Fruit fly (Drosophila melanogaster) whole organism, embryonic: Measurements from ENCODE around the gene Polr2I.
A peak's percentile ranks its signal among the peaks of the same experiment; 100 is the strongest.

ENCODE experiments used
- CG10209 ChIP-seq: fragments of 200-800 bp; sonication (Bioruptor generic); optimal IDR thresholded peaks from 3 replicates; lab custom pipeline; 2017; ENCODE audit warnings: missing biosample characterization, mild to moderate bottlenecking, missing genetic modification characterization, missing genetic modification reagents
- CG10267 ChIP-seq: fragments of 200-800 bp; sonication (Bioruptor generic); optimal IDR thresholded peaks from 2 replicates; lab custom pipeline; 2018; ENCODE audit warnings: missing biosample characterization, mild to moderate bottlenecking, missing genetic modification characterization, moderate library complexity
- CG10431 ChIP-seq: fragments of 200-800 bp; sonication (Bioruptor generic); optimal IDR thresholded peaks from 3 replicates; lab custom pipeline; 2018; ENCODE audit warnings: missing biosample characterization, mild to moderate bottlenecking, missing genetic modification characterization
- CG10979 ChIP-seq: fragments of 200-800 bp; sonication (Bioruptor generic); optimal IDR thresholded peaks from 2 replicates; lab custom pipeline; 2018; ENCODE audit warnings: missing biosample characterization, mild to moderate bottlenecking, missing genetic modification characterization, moderate library complexity
- CG11247 ChIP-seq: fragments of 200-800 bp; sonication (Bioruptor generic); IDR thresholded peaks from 2 replicates; pipeline ENCODE4 v1.3.6; 2022; ENCODE audit warnings: missing biosample characterization, missing genetic modification characterization
- CG11504 ChIP-seq: fragments of 200-800 bp; sonication (Bioruptor generic); optimal IDR thresholded peaks from 3 replicates; lab custom pipeline; 2019; ENCODE audit warnings: missing biosample characterization, mild to moderate bottlenecking, missing genetic modification characterization, moderate library complexity
- CG13296 ChIP-seq: fragments of 200-800 bp; sonication (Bioruptor generic); optimal IDR thresholded peaks from 3 replicates; lab custom pipeline; 2018; ENCODE audit warnings: missing biosample characterization, mild to moderate bottlenecking, missing genetic modification characterization
- CG14860 ChIP-seq: fragments of 200-800 bp; sonication (Bioruptor generic); IDR thresholded peaks from 3 replicates; pipeline ENCODE4 v1.3.6; 2022; ENCODE audit warnings: missing biosample characterization, missing genetic modification characterization; ENCODE audit not compliant: partially characterized antibody
- CG14965 ChIP-seq: fragments of 200-800 bp; sonication (Bioruptor generic); optimal IDR thresholded peaks from 2 replicates; lab custom pipeline; 2016; ENCODE audit warnings: missing biosample characterization, missing genetic modification characterization, borderline replicate concordance
- CG1647 ChIP-seq: fragments of 200-800 bp; sonication (Bioruptor generic); optimal IDR thresholded peaks from 3 replicates; lab custom pipeline; 2016; ENCODE audit warnings: missing biosample characterization, missing genetic modification characterization
- CG17612 ChIP-seq: fragments of 200-800 bp; sonication (Bioruptor generic); IDR thresholded peaks from 2 replicates; pipeline ENCODE4 v1.3.6; 2022; ENCODE audit warnings: missing biosample characterization, missing genetic modification characterization
- CG1832 ChIP-seq: fragments of 200-800 bp; sonication (Bioruptor generic); optimal IDR thresholded peaks from 2 replicates; lab custom pipeline; 2017; ENCODE audit warnings: missing biosample characterization, mild to moderate bottlenecking, missing genetic modification characterization, inconsistent platforms
- CG31388 ChIP-seq: fragments of 200-800 bp; sonication (Bioruptor generic); optimal IDR thresholded peaks from 2 replicates; lab custom pipeline; 2016; ENCODE audit warnings: missing biosample characterization, missing genetic modification characterization
- CG33557 ChIP-seq: fragments of 200-800 bp; sonication (Bioruptor generic); optimal IDR thresholded peaks from 2 replicates; lab custom pipeline; 2019; ENCODE audit warnings: missing biosample characterization, mild to moderate bottlenecking, missing genetic modification characterization, moderate library complexity
- CG3847 ChIP-seq: fragments of 200-800 bp; sonication (Bioruptor generic); IDR thresholded peaks from 2 replicates; pipeline ENCODE4 v1.3.6; 2022; ENCODE audit warnings: missing biosample characterization, missing genetic modification characterization
- CG4360 ChIP-seq: fragments of 200-800 bp; sonication (Bioruptor generic); IDR thresholded peaks from 2 replicates; pipeline ENCODE4 v1.3.6; 2022; ENCODE audit warnings: missing biosample characterization, missing genetic modification characterization
- CG4730 ChIP-seq: fragments of 200-800 bp; sonication (Bioruptor generic); IDR thresholded peaks from 2 replicates; pipeline ENCODE4 v1.3.6; 2022; ENCODE audit warnings: missing biosample characterization, missing genetic modification characterization
- CG6791 ChIP-seq: fragments of 200-800 bp; sonication (Bioruptor generic); IDR thresholded peaks from 3 replicates; pipeline ENCODE4 v1.3.6; 2022; ENCODE audit warnings: missing biosample characterization, missing genetic modification characterization; ENCODE audit not compliant: partially characterized antibody
- CG6813 ChIP-seq: fragments of 200-800 bp; sonication (Bioruptor generic); optimal IDR thresholded peaks from 2 replicates; lab custom pipeline; 2017; ENCODE audit warnings: missing biosample characterization, missing genetic modification characterization, mild to moderate bottlenecking, moderate library complexity, missing genetic modification reagents
- CG7372 ChIP-seq: fragments of 200-800 bp; sonication (Bioruptor generic); IDR thresholded peaks from 2 replicates; pipeline ENCODE4 v1.3.6; 2022; ENCODE audit warnings: missing biosample characterization, missing genetic modification characterization
- CG8089 ChIP-seq: fragments of 200-800 bp; sonication (Bioruptor generic); optimal IDR thresholded peaks from 3 replicates; lab custom pipeline; 2016; ENCODE audit warnings: missing biosample characterization, missing genetic modification characterization
- CG9609 ChIP-seq: fragments of 200-800 bp; sonication (Bioruptor generic); optimal IDR thresholded peaks from 3 replicates; lab custom pipeline; 2016; ENCODE audit warnings: missing biosample characterization, missing genetic modification characterization
- CHES-1-like ChIP-seq: fragments of 200-800 bp; sonication (Bioruptor generic); optimal IDR thresholded peaks from 2 replicates; lab custom pipeline; 2016; ENCODE audit warnings: missing biosample characterization, missing genetic modification characterization
- Doc2 ChIP-seq: fragments of 200-800 bp; sonication (Bioruptor generic); IDR thresholded peaks from 2 replicates; pipeline ENCODE4 v1.3.6; 2022; ENCODE audit warnings: missing biosample characterization, missing genetic modification characterization
- Drgx ChIP-seq: fragments of 200-800 bp; sonication (Bioruptor generic); IDR thresholded peaks from 2 replicates; pipeline ENCODE4 v1.3.6; 2022; ENCODE audit warnings: missing biosample characterization, missing genetic modification characterization
- GATAe ChIP-seq: fragments of 200-800 bp; sonication (Bioruptor generic); conservative IDR thresholded peaks from 2 replicates; pipeline ENCODE4 v1.3.6; 2022; ENCODE audit warnings: missing biosample characterization, missing genetic modification characterization
- HLHmδ ChIP-seq: fragments of 200-800 bp; sonication (Bioruptor generic); optimal IDR thresholded peaks from 2 replicates; lab custom pipeline; 2018; ENCODE audit warnings: missing biosample characterization, mild to moderate bottlenecking, missing genetic modification characterization, moderate library complexity
- Hey ChIP-seq: fragments of 200-800 bp; sonication (Bioruptor generic); optimal IDR thresholded peaks from 3 replicates; lab custom pipeline; 2018; ENCODE audit warnings: missing biosample characterization, mild to moderate bottlenecking, missing genetic modification characterization
- Hr78 ChIP-seq, 2 experiments: fragments of 200-800 bp in 1 of 2; fragments of >200 bp in 1 of 2; sonication (Bioruptor generic) in 1 of 2; optimal IDR thresholded peaks; 2 replicates each; lab custom pipeline; 2017 to 2019; ENCODE audit warnings: missing biosample characterization in 2 of 2, missing genetic modification characterization in 2 of 2, mild to moderate bottlenecking in 1 of 2, moderate library complexity in 1 of 2
- Lpt ChIP-seq: fragments of >200 bp; optimal IDR thresholded peaks from 2 replicates; lab custom pipeline; 2018; ENCODE audit warnings: missing biosample characterization, missing genetic modification characterization
- Nf-YB ChIP-seq: fragments of 200-800 bp; sonication (Bioruptor generic); optimal IDR thresholded peaks from 3 replicates; lab custom pipeline; 2019; ENCODE audit warnings: missing biosample characterization, mild to moderate bottlenecking, missing genetic modification characterization, moderate library complexity
- NfI ChIP-seq: fragments of 200-800 bp; sonication (Bioruptor generic); optimal IDR thresholded peaks from 3 replicates; lab custom pipeline; 2018; ENCODE audit warnings: missing biosample characterization, mild to moderate bottlenecking, missing genetic modification characterization, moderate library complexity
- Opbp ChIP-seq: fragments of 200-800 bp; sonication (Bioruptor generic); IDR thresholded peaks from 3 replicates; pipeline ENCODE4 v1.3.6; 2022; ENCODE audit warnings: missing biosample characterization, missing genetic modification characterization; ENCODE audit not compliant: partially characterized antibody
- Sin3A ChIP-seq: fragments of >200 bp; optimal IDR thresholded peaks from 2 replicates; lab custom pipeline; 2018
- Spps ChIP-seq: fragments of 200-800 bp; sonication (Bioruptor generic); optimal IDR thresholded peaks from 2 replicates; lab custom pipeline; 2018; ENCODE audit warnings: missing biosample characterization, mild to moderate bottlenecking, missing genetic modification characterization
- Trl ChIP-seq, 3 experiments: fragments of >200 bp in 2 of 3; fragments of 200-800 bp in 1 of 3; sonication (Bioruptor generic) in 1 of 3; optimal IDR thresholded peaks; 2 replicates in 1 of 3; 3 replicates in 2 of 3; lab custom pipeline; 2016 to 2017; ENCODE audit warnings: missing biosample characterization in 1 of 3, missing genetic modification characterization in 1 of 3
- ara ChIP-seq: fragments of 200-800 bp; sonication (Bioruptor generic); IDR thresholded peaks from 2 replicates; pipeline ENCODE4 v1.3.6; 2022; ENCODE audit warnings: missing biosample characterization, missing genetic modification characterization
- ems ChIP-seq: fragments of 200-800 bp; sonication (Bioruptor generic); optimal IDR thresholded peaks from 3 replicates; lab custom pipeline; 2016; ENCODE audit warnings: missing biosample characterization, missing genetic modification characterization
- fu2 ChIP-seq: fragments of 200-800 bp; sonication (Bioruptor generic); optimal IDR thresholded peaks from 2 replicates; lab custom pipeline; 2016; ENCODE audit warnings: missing biosample characterization, missing genetic modification characterization
- gce ChIP-seq: fragments of 200-800 bp; sonication (Bioruptor generic); IDR thresholded peaks from 3 replicates; pipeline ENCODE4 v1.3.6; 2022; ENCODE audit warnings: missing biosample characterization, missing genetic modification characterization
- gem ChIP-seq: fragments of 200-800 bp; sonication (Bioruptor generic); optimal IDR thresholded peaks from 2 replicates; lab custom pipeline; 2019; ENCODE audit warnings: missing biosample characterization, mild to moderate bottlenecking, missing genetic modification characterization, moderate library complexity
- gt ChIP-seq: fragments of 200-800 bp; sonication (Bioruptor generic); IDR thresholded peaks from 2 replicates; pipeline ENCODE4 v1.3.6; 2022; ENCODE audit warnings: missing biosample characterization, missing genetic modification characterization
- jigr1 ChIP-seq: fragments of 200-800 bp; sonication (Bioruptor generic); IDR thresholded peaks from 3 replicates; pipeline ENCODE4 v1.3.6; 2022; ENCODE audit warnings: missing biosample characterization, missing genetic modification characterization
- jumu ChIP-seq: fragments of 200-800 bp; sonication (Bioruptor generic); optimal IDR thresholded peaks from 3 replicates; lab custom pipeline; 2016; ENCODE audit warnings: missing biosample characterization, missing genetic modification characterization
- mirr ChIP-seq: fragments of 200-800 bp; sonication (Bioruptor generic); optimal IDR thresholded peaks from 3 replicates; lab custom pipeline; 2018; ENCODE audit warnings: missing biosample characterization, mild to moderate bottlenecking, missing genetic modification characterization
- mld ChIP-seq: fragments of 200-800 bp; sonication (Bioruptor generic); IDR thresholded peaks from 3 replicates; pipeline ENCODE4 v1.3.6; 2022; ENCODE audit warnings: missing biosample characterization, missing genetic modification characterization; ENCODE audit not compliant: partially characterized antibody
- nau ChIP-seq: fragments of 200-800 bp; sonication (Bioruptor generic); optimal IDR thresholded peaks from 3 replicates; lab custom pipeline; 2017; ENCODE audit warnings: missing biosample characterization, mild to moderate bottlenecking, missing genetic modification characterization, missing genetic modification reagents
- shn ChIP-seq: fragments of 200-800 bp; sonication (Bioruptor generic); optimal IDR thresholded peaks from 3 replicates; lab custom pipeline; 2016; ENCODE audit warnings: missing biosample characterization, missing genetic modification characterization
- trem ChIP-seq: fragments of 200-800 bp; optimal IDR thresholded peaks from 3 replicates; lab custom pipeline; 2019; ENCODE audit warnings: missing biosample characterization, mild to moderate bottlenecking, missing genetic modification characterization, moderate library complexity

Polr2I gene

DNA sequence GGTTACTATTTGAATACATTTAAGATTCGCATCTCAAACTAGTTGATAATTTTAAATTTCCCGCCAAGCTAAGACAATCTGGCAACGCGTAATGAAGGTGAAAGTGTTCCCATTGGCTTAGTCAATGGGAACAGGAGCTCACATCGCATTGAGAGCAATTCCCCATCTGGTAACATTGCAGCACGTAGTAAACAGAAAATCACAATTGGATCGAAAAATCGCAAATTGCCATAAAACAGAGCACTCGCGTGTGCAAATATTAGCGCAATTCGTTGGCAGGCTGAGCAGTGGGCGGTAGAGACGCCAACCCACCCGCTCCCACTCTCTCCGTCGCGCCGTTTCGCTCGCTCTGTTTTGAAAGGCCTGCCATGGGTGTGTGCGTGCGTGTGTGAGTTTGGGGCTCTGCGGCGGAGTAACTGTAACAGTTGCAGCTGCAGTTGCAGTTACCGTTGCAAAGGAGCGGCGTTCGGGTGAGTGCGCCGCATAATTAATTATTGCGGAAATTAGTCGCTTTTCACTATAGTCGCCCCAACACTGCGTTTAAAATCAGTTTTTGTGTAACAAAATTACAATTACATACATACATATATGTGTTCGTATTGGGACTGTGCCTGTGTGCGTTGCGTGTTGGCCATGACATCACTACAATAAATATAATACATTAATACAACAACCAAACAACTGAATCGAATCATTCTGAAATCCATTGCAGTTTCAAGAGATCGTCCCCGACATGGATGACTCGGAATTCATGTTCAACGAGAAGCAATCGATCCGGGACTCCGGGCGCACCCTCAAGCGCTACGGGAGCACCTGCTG is 10.6 kb upstream of the Polr2I start (continued):
- TF ChIP-seq Trl (optimal IDR thresholded peaks at IDR 0.05; lab: Kevin White, UChicago), result peak; percentile 39 to 46
- TF ChIP-seq Trl (GFP tag; optimal IDR thresholded peaks at IDR 0.05; lab: Kevin White, UChicago), result no peak
- no peak for TF ChIP-seq shn (GFP tag; lab: Kevin White, UChicago)
- no peak for TF ChIP-seq Lpt
- TF ChIP-seq gt (GFP tag; lab: Robert Waterston, UW), result no peak
- TF ChIP-seq CG6813, result no peak
- no peak for TF ChIP-seq CG6791 (GFP tag; lab: Robert Waterston, UW)
- peak; percentile 18 for TF ChIP-seq CG33557 (GFP tag; lab: Kevin White, UChicago)
- 0 out of 2 replicates have a peak, but pooled peaks have one; percentile 20 for TF ChIP-seq Drgx
- no peak for TF ChIP-seq gem
- no peak for TF ChIP-seq mld (GFP tag; lab: Robert Waterston, UW)
- no peak for TF ChIP-seq CG17612
- no peak for TF ChIP-seq CG10209 (GFP tag; lab: Kevin White, UChicago)
- no peak for TF ChIP-seq CG3847 (GFP tag; lab: Robert Waterston, UW)
- TF ChIP-seq CHES-1-like (GFP tag; lab: Kevin White, UChicago), result no peak
- no peak for TF ChIP-seq CG8089 (GFP tag; lab: Kevin White, UChicago)
- no peak for TF ChIP-seq CG14965 (GFP tag; lab: Kevin White, UChicago)
- TF ChIP-seq NfI (GFP tag; lab: Kevin White, UChicago), result no peak
- no peak for TF ChIP-seq mirr
- TF ChIP-seq CG11504, result no peak
- peak; percentile 3 for TF ChIP-seq CG10979
- no peak for TF ChIP-seq CG9609 (GFP tag; lab: Kevin White, UChicago)
- no peak for TF ChIP-seq jumu
- TF ChIP-seq CG4730 (GFP tag; lab: Robert Waterston, UW), result no peak
- TF ChIP-seq Nf-YB, result no peak
- TF ChIP-seq Hey (tag; lab: Kevin White, UChicago), result no peak
- no peak for TF ChIP-seq Spps (tag; lab: Kevin White, UChicago)
- TF ChIP-seq CG10431 (GFP tag; lab: Kevin White, UChicago), result no peak
- TF ChIP-seq ems (GFP tag; lab: Kevin White, UChicago), result no peak
- no peak for TF ChIP-seq ara (GFP tag; lab: Robert Waterston, UW)
- no peak for TF ChIP-seq Doc2 (GFP tag; lab: Robert Waterston, UW)
- no peak for TF ChIP-seq CG1832 (GFP tag; lab: Kevin White, UChicago)
- TF ChIP-seq Opbp (GFP tag; lab: Robert Waterston, UW), result no peak
- TF ChIP-seq GATAe (GFP tag; lab: Robert Waterston, UW), result no peak
- TF ChIP-seq CG1647 (GFP tag; lab: Kevin White, UChicago), result no peak
- no peak for TF ChIP-seq CG4360 (GFP tag; lab: Robert Waterston, UW)
- no peak for TF ChIP-seq HLHmδ (GFP tag; lab: Kevin White, UChicago)
- no peak for TF ChIP-seq CG14860 (GFP tag; lab: Robert Waterston, UW)
- peak; percentile 68 for TF ChIP-seq trem (tag; lab: Kevin White, UChicago)
- peak; percentile 7 for TF ChIP-seq Sin3A (lab: Kevin White, UChicago)
- no peak for TF ChIP-seq nau (GFP tag; lab: Kevin White, UChicago)
- no peak for TF ChIP-seq CG31388 (GFP tag; lab: Kevin White, UChicago)
- no peak for TF ChIP-seq gce (GFP tag; lab: Robert Waterston, UW)
- peak; percentile 17 for TF ChIP-seq CG10267 (tag; lab: Kevin White, UChicago)
- no peak for TF ChIP-seq CG11247 (GFP tag; lab: Robert Waterston, UW)
- TF ChIP-seq jigr1 (GFP tag; lab: Robert Waterston, UW), result no peak
- TF ChIP-seq CG13296, result no peak
- TF ChIP-seq CG7372 (GFP tag; lab: Robert Waterston, UW), result no peak
- no peak for TF ChIP-seq Hr78 (GFP tag; optimal IDR thresholded peaks at IDR 0.05; lab: Kevin White, UChicago)
- TF ChIP-seq fu2 (GFP tag; lab: Kevin White, UChicago), result no peak
